Fruit fly (Drosophila melanogaster): Measurements from ENCODE around the gene Axn.

Gene Axn

dm6 chr3R:29997607-29998236, 24.9 kb upstream of the Axn start, which contains the start of the genes CG15525 and CG11504 (continued):
- TF ChIP-seq CG9932 (GFP tag; IDR thresholded peaks at IDR 0.05) (peak; percentile 84), Neu2 (GFP tag; optimal IDR thresholded peaks at IDR 0.05; ENCODE audit: borderline replicate concordance) (no peak), gem (tag; optimal IDR thresholded peaks at IDR 0.05) (no peak), sim (GFP tag; IDR thresholded peaks at IDR 0.05) (no peak), lilli (GFP tag; optimal IDR thresholded peaks at IDR 0.05) (peak; percentile 68), Awh (GFP tag; IDR thresholded peaks at IDR 0.05) (no peak), CG2120 (GFP tag; optimal IDR thresholded peaks at IDR 0.05) (peak; percentile 75), corto (GFP tag; optimal IDR thresholded peaks at IDR 0.05) (no peak), Ada2b (GFP tag; IDR thresholded peaks at IDR 0.05) (peak; percentile 36; the same call in 1 of the 2 replicates), en (GFP tag; optimal IDR thresholded peaks at IDR 0.05) (no peak), unpg (GFP tag; optimal IDR thresholded peaks at IDR 0.05) (no peak), CG31388 (GFP tag; optimal IDR thresholded peaks at IDR 0.05) (no peak), Dad (GFP tag; optimal IDR thresholded peaks at IDR 0.05) (peak; percentile 5), CG5953 (GFP tag; IDR thresholded peaks at IDR 0.05) (peak; percentile 38; the same call in 1 of the 2 replicates), sob (GFP tag; IDR thresholded peaks at IDR 0.05) (peak; percentile 67), CG14667 (GFP tag; IDR thresholded peaks at IDR 0.05) (peak; percentile 31; the same call in 1 of the 2 replicates), ci (GFP tag; IDR thresholded peaks at IDR 0.05) (0 out of 3 replicates have a peak, but pooled peaks have one; percentile 46), CG13775 (GFP tag; optimal IDR thresholded peaks at IDR 0.05) (peak; percentile 65), CG1529 (GFP tag; optimal IDR thresholded peaks at IDR 0.05) (no peak), Dll (GFP tag; IDR thresholded peaks at IDR 0.05; ENCODE audit: partially characterized antibody) (peak; percentile 92), CG8359 (GFP tag; optimal IDR thresholded peaks at IDR 0.05; ENCODE audit: borderline replicate concordance) (no peak), maf-S (GFP tag; optimal IDR thresholded peaks at IDR 0.05) (no peak), Ssrp (tag; optimal IDR thresholded peaks at IDR 0.05) (peak; percentile 29), row (GFP tag; IDR thresholded peaks at IDR 0.05) (peak; percentile 93), dysf (GFP tag; IDR thresholded peaks at IDR 0.05) (no peak), CG16779 (GFP tag; IDR thresholded peaks at IDR 0.05) (no peak), Mrtf (GFP tag; IDR thresholded peaks at IDR 0.05) (no peak), dm (GFP tag; optimal IDR thresholded peaks at IDR 0.05) (peak; percentile 15), Max (GFP tag; optimal IDR thresholded peaks at IDR 0.05) (peak; percentile 49), sd (tag; optimal IDR thresholded peaks at IDR 0.05) (no peak), hbn (GFP tag; IDR thresholded peaks at IDR 0.05; ENCODE audit: partially characterized antibody) (peak; percentile 86), CG10366 (GFP tag; IDR thresholded peaks at IDR 0.05) (peak; percentile 54; the same call in 1 of the 2 replicates), lbe (GFP tag; optimal IDR thresholded peaks at IDR 0.05) (no peak), Taf1 (GFP tag; IDR thresholded peaks at IDR 0.05) (no peak), Camta (GFP tag; optimal IDR thresholded peaks at IDR 0.05) (peak; percentile 53), CG10209 (GFP tag; optimal IDR thresholded peaks at IDR 0.05) (no peak), tap (tag; optimal IDR thresholded peaks at IDR 0.05) (no peak), HmgD (GFP tag; optimal IDR thresholded peaks at IDR 0.05) (peak; percentile 10), CG17186 (GFP tag; optimal IDR thresholded peaks at IDR 0.05) (peak; percentile 71), dpn (GFP tag; optimal IDR thresholded peaks at IDR 0.05) (peak; percentile 68 to 75), Pdp1 (GFP tag; optimal IDR thresholded peaks at IDR 0.05) (peak; percentile 61 to 77), CG15696 (tag; optimal IDR thresholded peaks at IDR 0.05) (no peak), nerfin-2 (GFP tag; IDR thresholded peaks at IDR 0.05; ENCODE audit: partially characterized antibody) (peak; percentile 86), CG2202 (tag; optimal IDR thresholded peaks at IDR 0.05) (no peak), CG17328 (GFP tag; IDR thresholded peaks at IDR 0.05) (peak; percentile 51; the same call in 1 of the 2 replicates), CG2678 (tag; optimal IDR thresholded peaks at IDR 0.05) (no peak), zen (tag; optimal IDR thresholded peaks at IDR 0.05) (peak; percentile 32), jing (GFP tag; optimal IDR thresholded peaks at IDR 0.05) (no peak), CG4820 (GFP tag; optimal IDR thresholded peaks at IDR 0.05) (peak; percentile 37), CG16813 (GFP tag; IDR thresholded peaks at IDR 0.05; ENCODE audit: partially characterized antibody) (peak; percentile 91)

Data from whole organism, embryonic.